Worm (Caenorhabditis elegans) whole organism, L4 larva: ENCODE results near the gene ZK1098.12.

Experiments
- F10B5.3 ChIP-seq: sonication (generic microtip); optimal IDR thresholded peaks from 2 replicates; lab custom pipeline; 2016; ENCODE audit warnings: mild to moderate bottlenecking, missing genetic modification characterization, missing compliant biosample characterization
- T20F7.1 ChIP-seq: fragments of 200-800 bp; sonication (Bioruptor generic); optimal IDR thresholded peaks from 2 replicates; lab custom pipeline; 2018; ENCODE audit warnings: mild to moderate bottlenecking, missing genetic modification characterization, missing compliant biosample characterization
- T26A8.4 ChIP-seq: fragments of 200-800 bp; sonication (Bioruptor generic); IDR thresholded peaks from 2 replicates; pipeline ENCODE4 v1.3.6; 2022; ENCODE audit warnings: missing genetic modification characterization, missing compliant biosample characterization
- Y105C5A.15 ChIP-seq: fragments of 200-800 bp; sonication (Bioruptor generic); IDR thresholded peaks from 2 replicates; pipeline ENCODE4 v1.3.6; 2022; ENCODE audit warnings: missing genetic modification characterization, missing compliant biosample characterization
- Y48G9A.11 ChIP-seq: fragments of 200-800 bp; sonication (Bioruptor generic); IDR thresholded peaks from 2 replicates; pipeline ENCODE4 v1.3.6; 2022; ENCODE audit warnings: missing genetic modification reagents, missing genetic modification characterization, missing compliant biosample characterization
- aha-1 ChIP-seq: fragments of 150-350 bp; peaks from one replicate; lab custom pipeline; 2014; ENCODE audit warnings: missing biosample characterization, missing genetic modification characterization
- ama-1 ChIP-seq: fragments of 150-350 bp; optimal IDR thresholded peaks from 2 replicates; lab custom pipeline; 2014; ENCODE audit warnings: inconsistent platforms, mixed read lengths
- arid-1 ChIP-seq: fragments of 200-800 bp; sonication (Bioruptor generic); conservative IDR thresholded peaks from 2 replicates; pipeline ENCODE4 v1.3.6; 2022; ENCODE audit warnings: missing genetic modification reagents, missing genetic modification characterization, missing compliant biosample characterization
- ceh-20 ChIP-seq: fragments of 200-800 bp; sonication (Bioruptor generic); IDR thresholded peaks from 2 replicates; pipeline ENCODE4 v1.3.6; 2022; ENCODE audit warnings: missing genetic modification reagents, missing genetic modification characterization, missing compliant biosample characterization
- ces-1 ChIP-seq: fragments of 150-350 bp; sonication (generic microtip); optimal IDR thresholded peaks from 4 replicates; lab custom pipeline; 2014; ENCODE audit warnings: missing biosample characterization, missing genetic modification reagents, missing genetic modification characterization
- ctbp-1 ChIP-seq: fragments of 200-800 bp; sonication (Bioruptor generic); IDR thresholded peaks from 2 replicates; pipeline ENCODE4 v1.3.6; 2022; ENCODE audit warnings: missing genetic modification reagents, missing genetic modification characterization, missing compliant biosample characterization
- dmd-6 ChIP-seq: fragments of 200-800 bp; sonication (Bioruptor generic); IDR thresholded peaks from 2 replicates; pipeline ENCODE4 v1.3.6; 2022; ENCODE audit warnings: missing genetic modification reagents, missing genetic modification characterization, missing compliant biosample characterization
- dmd-8 ChIP-seq: fragments of 200-800 bp; sonication (Bioruptor generic); IDR thresholded peaks from 2 replicates; pipeline ENCODE4 v1.3.6; 2022; ENCODE audit warnings: missing genetic modification characterization, missing compliant biosample characterization
- dmd-9 ChIP-seq: fragments of 200-800 bp; sonication (Bioruptor generic); IDR thresholded peaks from 2 replicates; pipeline ENCODE4 v1.3.6; 2022; ENCODE audit warnings: missing genetic modification reagents, missing genetic modification characterization, missing compliant biosample characterization
- dve-1 ChIP-seq: sonication (generic microtip); optimal IDR thresholded peaks from 2 replicates; lab custom pipeline; 2017; ENCODE audit warnings: antibody characterized with exemption, mild to moderate bottlenecking, missing genetic modification characterization, missing compliant biosample characterization; ENCODE audit not compliant: insufficient read depth
- hlh-30 ChIP-seq: sonication (generic microtip); optimal IDR thresholded peaks from 2 replicates; lab custom pipeline; 2017; ENCODE audit warnings: antibody characterized with exemption, mild to moderate bottlenecking, missing genetic modification characterization, missing compliant biosample characterization; ENCODE audit not compliant: insufficient read depth
- hmg-1.1 ChIP-seq: fragments of 200-800 bp; sonication (Bioruptor generic); IDR thresholded peaks from 2 replicates; pipeline ENCODE4 v1.3.6; 2022; ENCODE audit warnings: missing genetic modification reagents, missing genetic modification characterization, missing compliant biosample characterization
- lim-7 ChIP-seq: fragments of 200-800 bp; sonication (Bioruptor generic); IDR thresholded peaks from 2 replicates; pipeline ENCODE4 v1.3.6; 2022; ENCODE audit warnings: missing genetic modification characterization, missing compliant biosample characterization
- lin-1 ChIP-seq: fragments of 200-800 bp; sonication (Bioruptor generic); IDR thresholded peaks from 2 replicates; pipeline ENCODE4 v1.3.6; 2022; ENCODE audit warnings: missing genetic modification reagents, missing genetic modification characterization, missing compliant biosample characterization
- lin-13 ChIP-seq: fragments of 150-350 bp; optimal IDR thresholded peaks from 2 replicates; lab custom pipeline; 2014; ENCODE audit warnings: missing biosample characterization, missing genetic modification reagents, missing genetic modification characterization
- lin-38 ChIP-seq: fragments of 200-800 bp; sonication (Bioruptor generic); IDR thresholded peaks from 2 replicates; pipeline ENCODE4 v1.3.6; 2022; ENCODE audit warnings: missing genetic modification reagents, missing genetic modification characterization, missing compliant biosample characterization
- lsy-2 ChIP-seq, 2 experiments: fragments of 150-350 bp in 1 of 2; sonication (generic microtip) in 1 of 2; optimal IDR thresholded peaks; 2 replicates each; lab custom pipeline; 2014 to 2017; ENCODE audit warnings: missing biosample characterization in 2 of 2, missing genetic modification characterization in 2 of 2
- madf-5 ChIP-seq, 2 experiments: fragments of 200-800 bp; sonication (Bioruptor generic); IDR thresholded peaks; 2 replicates each; pipeline ENCODE4 v1.3.6; 2022; ENCODE audit warnings: missing compliant biosample characterization in 2 of 2, missing genetic modification characterization in 2 of 2
- mdt-29 ChIP-seq: fragments of 200-800 bp; sonication (Bioruptor generic); IDR thresholded peaks from 2 replicates; pipeline ENCODE4 v1.3.6; 2022; ENCODE audit warnings: missing genetic modification reagents, missing genetic modification characterization, missing compliant biosample characterization
- mep-1 ChIP-seq: fragments of 150-350 bp; sonication (generic microtip); optimal IDR thresholded peaks from 3 replicates; lab custom pipeline; 2014; ENCODE audit warnings: missing biosample characterization, missing genetic modification characterization
- mes-2 ChIP-seq: sonication (generic microtip); optimal IDR thresholded peaks from 2 replicates; lab custom pipeline; 2016; ENCODE audit warnings: missing genotype, mild to moderate bottlenecking, missing genetic modification characterization, missing compliant biosample characterization; ENCODE audit not compliant: poor library complexity, severe bottlenecking
- mxl-3 ChIP-seq: fragments of 200-800 bp; sonication (Bioruptor generic); optimal IDR thresholded peaks from 2 replicates; lab custom pipeline; 2018; ENCODE audit warnings: mild to moderate bottlenecking, missing genetic modification characterization, missing compliant biosample characterization
- nhr-10 ChIP-seq: fragments of 150-350 bp; optimal IDR thresholded peaks from 2 replicates; lab custom pipeline; 2014; ENCODE audit warnings: missing biosample characterization, missing genetic modification characterization
- nhr-102 ChIP-seq: sonication (generic microtip); optimal IDR thresholded peaks from 2 replicates; lab custom pipeline; 2016; ENCODE audit warnings: mild to moderate bottlenecking, missing genetic modification characterization, moderate library complexity, missing compliant biosample characterization
- nhr-111 ChIP-seq: fragments of 200-800 bp; sonication (Bioruptor generic); optimal IDR thresholded peaks from 2 replicates; lab custom pipeline; 2018; ENCODE audit warnings: mild to moderate bottlenecking, missing genetic modification characterization, missing compliant biosample characterization
- nhr-25 ChIP-seq: sonication (generic microtip); optimal IDR thresholded peaks from 2 replicates; lab custom pipeline; 2017; ENCODE audit warnings: missing genetic modification characterization, mild to moderate bottlenecking, missing compliant biosample characterization, antibody characterized with exemption, moderate library complexity, borderline replicate concordance; ENCODE audit not compliant: insufficient read depth
- nhr-41 ChIP-seq: fragments of 200-800 bp; sonication (Bioruptor generic); IDR thresholded peaks from 2 replicates; pipeline ENCODE4 v1.3.6; 2022; ENCODE audit warnings: missing genetic modification reagents, missing genetic modification characterization, missing compliant biosample characterization
- nhr-42 ChIP-seq: fragments of 200-800 bp; sonication (Bioruptor generic); IDR thresholded peaks from 2 replicates; pipeline ENCODE4 v1.3.6; 2022; ENCODE audit warnings: missing genetic modification characterization, missing compliant biosample characterization
- nhr-48 ChIP-seq: sonication (generic microtip); optimal IDR thresholded peaks from 2 replicates; lab custom pipeline; 2016; ENCODE audit warnings: mild to moderate bottlenecking, missing genetic modification characterization, missing compliant biosample characterization
- nhr-6 ChIP-seq: fragments of 150-350 bp; optimal IDR thresholded peaks from 2 replicates; lab custom pipeline; 2014; ENCODE audit warnings: missing biosample characterization, missing genetic modification characterization
- pha-4 ChIP-seq, 2 experiments: fragments of 150-350 bp in 1 of 2; fragments of 200-800 bp in 1 of 2; sonication (Bioruptor generic) in 1 of 2; IDR thresholded peaks in 1 of 2; optimal IDR thresholded peaks in 1 of 2; 2 replicates each; pipeline versions ENCODE4 v1.3.6 to Lab custom; 2014 to 2022; ENCODE audit warnings: missing genetic modification characterization in 2 of 2, missing genetic modification reagents in 2 of 2, missing biosample characterization in 1 of 2, missing compliant biosample characterization in 1 of 2
- rbr-2 ChIP-seq: sonication (generic microtip); optimal IDR thresholded peaks from 2 replicates; lab custom pipeline; 2016; ENCODE audit warnings: missing genotype, missing genetic modification characterization, missing compliant biosample characterization
- saeg-2 ChIP-seq: fragments of 200-800 bp; sonication (Bioruptor generic); IDR thresholded peaks from 2 replicates; pipeline ENCODE4 v1.3.6; 2022; ENCODE audit warnings: missing genetic modification reagents, missing genetic modification characterization, missing compliant biosample characterization
- sdz-12 ChIP-seq: fragments of 200-800 bp; sonication (Bioruptor generic); optimal IDR thresholded peaks from 2 replicates; lab custom pipeline; 2018; ENCODE audit warnings: mild to moderate bottlenecking, missing genetic modification characterization, missing compliant biosample characterization
- spr-3 ChIP-seq: fragments of 200-800 bp; sonication (Bioruptor generic); optimal IDR thresholded peaks from 2 replicates; lab custom pipeline; 2018; ENCODE audit warnings: mild to moderate bottlenecking, missing genetic modification characterization, missing compliant biosample characterization
- zfp-2 ChIP-seq: sonication (generic microtip); optimal IDR thresholded peaks from 2 replicates; lab custom pipeline; 2016; ENCODE audit warnings: mild to moderate bottlenecking, missing genetic modification characterization, missing compliant biosample characterization
- zfp-3 ChIP-seq: fragments of 200-800 bp; sonication (Bioruptor generic); conservative IDR thresholded peaks from 2 replicates; pipeline ENCODE4 v1.3.6; 2022; ENCODE audit warnings: missing genetic modification reagents, missing genetic modification characterization, missing compliant biosample characterization

The ZK1098.12 gene

ce11 chrIII:9507799-9508198, 37.1 kb upstream of the ZK1098.12 start, which contains the start of gene vha-14 (continued):
- no peak for TF ChIP-seq mxl-3 (GFP tag; lab: Kevin White, UChicago)
- TF ChIP-seq, all 104 proteins: peak for 17

- no peak for TF ChIP-seq ceh-20 (GFP tag; lab: Robert Waterston, UW)
- TF ChIP-seq aha-1, result peak; percentile 15
- peak; percentile 61 for TF ChIP-seq lim-7 (GFP tag; lab: Robert Waterston, UW)
- no peak for TF ChIP-seq zfp-2 (tag; lab: Kevin White, UChicago)
- 0 out of 2 replicates have a peak, but pooled peaks have one; percentile 16 for TF ChIP-seq Y105C5A.15 (GFP tag; lab: Robert Waterston, UW)
- no peak for TF ChIP-seq nhr-10
- TF ChIP-seq hmg-1.1 (GFP tag; lab: Robert Waterston, UW), result 0 out of 2 replicates have a peak, but pooled peaks have one; percentile 11
- no peak for TF ChIP-seq spr-3 (GFP tag; lab: Kevin White, UChicago)
- TF ChIP-seq T26A8.4 (GFP tag; lab: Robert Waterston, UW), result peak; percentile 67; the same call in 1 of the 2 replicates
- TF ChIP-seq T20F7.1 (GFP tag; lab: Kevin White, UChicago), result peak; percentile 55
- TF ChIP-seq hlh-30 (tag; lab: Kevin White, UChicago), result no peak
- TF ChIP-seq nhr-48 (tag; lab: Kevin White, UChicago), result no peak
- TF ChIP-seq mes-2 (tag; lab: Kevin White, UChicago), result peak; percentile 11
- TF ChIP-seq saeg-2, result peak; percentile 74
- no peak for TF ChIP-seq dmd-8
- peak; percentile 68 for TF ChIP-seq sdz-12 (GFP tag; lab: Kevin White, UChicago)
- peak; percentile 92 for TF ChIP-seq ama-1 (lab: Kevin White, UChicago)
- peak; percentile 40; the same call in 1 of the 2 replicates for TF ChIP-seq arid-1 (GFP tag; lab: Robert Waterston, UW)
- peak in 1 of 2 experiments; percentile 23 for TF ChIP-seq lsy-2 (tag; optimal IDR thresholded peaks at IDR 0.05; lab: Kevin White, UChicago)
- 0 out of 2 replicates have a peak, but pooled peaks have one; percentile 45 for TF ChIP-seq nhr-42 (GFP tag; lab: Robert Waterston, UW)
- no peak for TF ChIP-seq mxl-3 (GFP tag; lab: Kevin White, UChicago)
- peak; percentile 55 for TF ChIP-seq ctbp-1 (GFP tag; lab: Robert Waterston, UW)
- 0 out of 4 replicates have a peak, but pooled peaks of 1 of the 2 experiments have one; percentile 17 for TF ChIP-seq madf-5 (GFP tag; IDR thresholded peaks at IDR 0.05; lab: Robert Waterston, UW)
- TF ChIP-seq nhr-6 (tag; lab: Kevin White, UChicago), result peak; percentile 30
- TF ChIP-seq zfp-3, result peak; percentile 65; the same call in 1 of the 2 replicates
- TF ChIP-seq F10B5.3, result peak; percentile 23
- no peak for TF ChIP-seq nhr-41 (GFP tag; lab: Robert Waterston, UW)
- TF ChIP-seq mep-1 (tag; lab: Kevin White, UChicago), result peak; percentile 42
- 0 out of 2 replicates have a peak, but pooled peaks have one; percentile 10 for TF ChIP-seq dmd-9 (GFP tag; lab: Robert Waterston, UW)
- 0 out of 2 replicates have a peak, but pooled peaks have one; percentile 24 for TF ChIP-seq Y48G9A.11 (GFP tag; lab: Robert Waterston, UW)
- TF ChIP-seq ces-1 (GFP tag; lab: Kevin White, UChicago), result peak; percentile 41
- TF ChIP-seq pha-4 (GFP tag; IDR thresholded peaks at IDR 0.05; lab: Robert Waterston, UW), result peak; percentile 9; the same call in 1 of the 2 replicates
- TF ChIP-seq pha-4 (tag; optimal IDR thresholded peaks at IDR 0.05; lab: Kevin White, UChicago), result no peak
- TF ChIP-seq dve-1 (tag; lab: Kevin White, UChicago), result peak; percentile 6
- TF ChIP-seq nhr-111 (GFP tag; lab: Kevin White, UChicago), result peak; percentile 23
- peak; percentile 57 for TF ChIP-seq lin-38 (GFP tag; lab: Robert Waterston, UW)
- peak; percentile 38 for TF ChIP-seq lin-13 (GFP tag; lab: Kevin White, UChicago)
- 0 out of 2 replicates have a peak, but pooled peaks have one; percentile 6 for TF ChIP-seq dmd-6
- peak; percentile 9 for TF ChIP-seq nhr-25 (tag; lab: Kevin White, UChicago)
- peak; percentile 57 for TF ChIP-seq nhr-102 (tag; lab: Kevin White, UChicago)
- peak; percentile 4 for TF ChIP-seq rbr-2 (tag; lab: Kevin White, UChicago)
- peak; percentile 36; the same call in 1 of the 2 replicates for TF ChIP-seq lin-1 (GFP tag; lab: Robert Waterston, UW)
- no peak for TF ChIP-seq mdt-29 (GFP tag; lab: Robert Waterston, UW)
Measured at ce11 chrIII:9509764-9510370, 35.1 kb upstream of the ZK1098.12 start.
